Fruit fly (Drosophila melanogaster): ENCODE data around the gene Iyd.

- TF ChIP-seq Dll (optimal IDR thresholded peaks at IDR 0.05) (no peak), CG8478 (optimal IDR thresholded peaks at IDR 0.05) (no peak), psq (optimal IDR thresholded peaks at IDR 0.05) (no peak), usp (GFP tag; optimal IDR thresholded peaks at IDR 0.05) (no peak), pan (optimal IDR thresholded peaks at IDR 0.05) (no peak)
Observed at dm6 chr3L:11064689-11065088, 31.4 kb downstream of the Iyd start, which contains the start of the genes CG32075, CG45101 and SuUR.

All from whole organism.